Fruit fly (Drosophila melanogaster) whole organism, prepupa: Measurements from ENCODE around the gene Gnpnat.

Experiments used
- Blimp-1 ChIP-seq: fragments of 200-800 bp; sonication (Bioruptor generic); optimal IDR thresholded peaks from 3 replicates; lab custom pipeline; 2017; ENCODE audit warnings: missing biosample characterization, missing genetic modification characterization, mild to moderate bottlenecking, moderate library complexity, missing genetic modification reagents
- CG10631 ChIP-seq: fragments of 200-800 bp; sonication (Bioruptor generic); optimal IDR thresholded peaks from 2 replicates; lab custom pipeline; 2016; ENCODE audit warnings: missing biosample characterization, missing genetic modification characterization
- CG10669 ChIP-seq: fragments of 200-800 bp; sonication (Bioruptor generic); optimal IDR thresholded peaks from 3 replicates; lab custom pipeline; 2018; ENCODE audit warnings: missing biosample characterization, mild to moderate bottlenecking, missing genetic modification characterization, moderate library complexity
- CG11294 ChIP-seq: fragments of 200-800 bp; sonication (Bioruptor generic); IDR thresholded peaks from 2 replicates; pipeline ENCODE4 v1.3.6; 2022; ENCODE audit warnings: missing biosample characterization, missing genetic modification characterization
- CG11902 ChIP-seq: fragments of 200-800 bp; sonication (Bioruptor generic); optimal IDR thresholded peaks from 3 replicates; lab custom pipeline; 2016; ENCODE audit warnings: missing biosample characterization, missing genetic modification characterization
- CG15336 ChIP-seq: fragments of 200-800 bp; sonication (Bioruptor generic); IDR thresholded peaks from 2 replicates; pipeline ENCODE4 v1.3.6; 2022; ENCODE audit warnings: missing biosample characterization, missing genetic modification characterization
- CG3032 ChIP-seq: fragments of 200-800 bp; optimal IDR thresholded peaks from 2 replicates; lab custom pipeline; 2019; ENCODE audit warnings: missing biosample characterization, mild to moderate bottlenecking, missing genetic modification characterization, moderate library complexity
- CG31627 ChIP-seq: fragments of 200-800 bp; sonication (Bioruptor generic); optimal IDR thresholded peaks from 3 replicates; lab custom pipeline; 2016; ENCODE audit warnings: missing biosample characterization, missing genetic modification characterization
- CG32006 ChIP-seq: fragments of 200-800 bp; sonication (Bioruptor generic); optimal IDR thresholded peaks from 3 replicates; lab custom pipeline; 2017; ENCODE audit warnings: missing biosample characterization, mild to moderate bottlenecking, missing genetic modification characterization
- CG34406 ChIP-seq: fragments of 200-800 bp; sonication (Bioruptor generic); optimal IDR thresholded peaks from 3 replicates; lab custom pipeline; 2016; ENCODE audit warnings: missing biosample characterization, missing genetic modification characterization
- CG3919 ChIP-seq: fragments of 200-800 bp; sonication (Bioruptor generic); optimal IDR thresholded peaks from 3 replicates; lab custom pipeline; 2016; ENCODE audit warnings: missing biosample characterization, missing genetic modification characterization
- CG4318 ChIP-seq: fragments of 200-800 bp; sonication (Bioruptor generic); optimal IDR thresholded peaks from 3 replicates; lab custom pipeline; 2017; ENCODE audit warnings: missing biosample characterization, mild to moderate bottlenecking, missing genetic modification characterization
- CG6163 ChIP-seq: fragments of 200-800 bp; sonication (Bioruptor generic); IDR thresholded peaks from 3 replicates; pipeline ENCODE4 v1.3.6; 2022; ENCODE audit warnings: missing biosample characterization, missing genetic modification characterization
- CG6792 ChIP-seq: fragments of 200-800 bp; sonication (Bioruptor generic); optimal IDR thresholded peaks from 3 replicates; lab custom pipeline; 2016; ENCODE audit warnings: missing biosample characterization, missing genetic modification characterization
- CG6808 ChIP-seq: fragments of 200-800 bp; sonication (Bioruptor generic); optimal IDR thresholded peaks from 3 replicates; lab custom pipeline; 2017; ENCODE audit warnings: missing biosample characterization, missing genetic modification characterization, mild to moderate bottlenecking, moderate library complexity, missing genetic modification reagents
- CG7368 ChIP-seq: fragments of 200-800 bp; sonication (Bioruptor generic); optimal IDR thresholded peaks from 3 replicates; lab custom pipeline; 2016; ENCODE audit warnings: missing biosample characterization, missing genetic modification characterization
- CG8119 ChIP-seq: fragments of 200-800 bp; sonication (Bioruptor generic); IDR thresholded peaks from 3 replicates; pipeline ENCODE4 v1.3.6; 2022; ENCODE audit warnings: missing biosample characterization, missing genetic modification characterization
- CG8319 ChIP-seq: fragments of 200-800 bp; sonication (Bioruptor generic); optimal IDR thresholded peaks from 3 replicates; lab custom pipeline; 2016; ENCODE audit warnings: missing biosample characterization, missing genetic modification characterization
- Eip75B ChIP-seq: fragments of 200-800 bp; sonication (Bioruptor generic); optimal IDR thresholded peaks from 3 replicates; lab custom pipeline; 2016; ENCODE audit warnings: missing biosample characterization, missing genetic modification characterization
- Eip78C ChIP-seq: fragments of 200-800 bp; sonication (Bioruptor generic); peaks from one replicate; lab custom pipeline; 2016; ENCODE audit warnings: missing biosample characterization, missing genetic modification characterization
- Eip93F ChIP-seq: fragments of 200-800 bp; sonication (Bioruptor generic); optimal IDR thresholded peaks from 2 replicates; lab custom pipeline; 2016; ENCODE audit warnings: missing biosample characterization, mild to moderate bottlenecking, missing genetic modification characterization
- Ets21C ChIP-seq: fragments of 200-800 bp; sonication (Bioruptor generic); optimal IDR thresholded peaks from 3 replicates; lab custom pipeline; 2016; ENCODE audit warnings: missing biosample characterization, missing genetic modification characterization
- Ets96B ChIP-seq: fragments of 200-800 bp; optimal IDR thresholded peaks from 2 replicates; lab custom pipeline; 2019; ENCODE audit warnings: missing biosample characterization, mild to moderate bottlenecking, missing genetic modification characterization, moderate library complexity
- Gug ChIP-seq: fragments of 200-800 bp; sonication (Bioruptor generic); IDR thresholded peaks from 2 replicates; pipeline ENCODE4 v1.3.6; 2022; ENCODE audit warnings: missing biosample characterization, missing genetic modification characterization
- Hr38 ChIP-seq: sonication (Bioruptor generic); optimal IDR thresholded peaks from 2 replicates; lab custom pipeline; 2016; ENCODE audit warnings: missing biosample characterization, missing genetic modification characterization
- Hr4 ChIP-seq: fragments of 200-800 bp; sonication (Bioruptor generic); optimal IDR thresholded peaks from 3 replicates; lab custom pipeline; 2016; ENCODE audit warnings: missing biosample characterization, missing genetic modification characterization
- Met ChIP-seq: fragments of 200-800 bp; sonication (Bioruptor generic); optimal IDR thresholded peaks from 3 replicates; lab custom pipeline; 2016; ENCODE audit warnings: missing biosample characterization, missing genetic modification characterization
- OdsH ChIP-seq: fragments of 200-800 bp; sonication (Bioruptor generic); optimal IDR thresholded peaks from 3 replicates; lab custom pipeline; 2016; ENCODE audit warnings: missing biosample characterization, missing genetic modification characterization
- Smox ChIP-seq: fragments of 200-800 bp; sonication (Bioruptor generic); optimal IDR thresholded peaks from 3 replicates; lab custom pipeline; 2016; ENCODE audit warnings: missing biosample characterization, missing genetic modification characterization
- Sox102F ChIP-seq: fragments of 200-800 bp; sonication (Bioruptor generic); optimal IDR thresholded peaks from 2 replicates; lab custom pipeline; 2016; ENCODE audit warnings: missing biosample characterization, mild to moderate bottlenecking, missing genetic modification characterization
- Sox14 ChIP-seq: fragments of 200-800 bp; sonication (Bioruptor generic); optimal IDR thresholded peaks from 3 replicates; lab custom pipeline; 2016; ENCODE audit warnings: missing biosample characterization, missing genetic modification characterization
- achi ChIP-seq: fragments of 200-800 bp; sonication (Bioruptor generic); optimal IDR thresholded peaks from 3 replicates; lab custom pipeline; 2016; ENCODE audit warnings: missing biosample characterization, missing genetic modification characterization
- acj6 ChIP-seq: fragments of 200-800 bp; sonication (Bioruptor generic); optimal IDR thresholded peaks from 3 replicates; lab custom pipeline; 2016; ENCODE audit warnings: missing biosample characterization, missing genetic modification characterization
- cyc ChIP-seq: fragments of 200-800 bp; sonication (Bioruptor generic); optimal IDR thresholded peaks from 3 replicates; lab custom pipeline; 2016; ENCODE audit warnings: missing biosample characterization, missing genetic modification characterization
- dac ChIP-seq: fragments of 200-800 bp; sonication (Bioruptor generic); optimal IDR thresholded peaks from 2 replicates; lab custom pipeline; 2017; ENCODE audit warnings: missing biosample characterization, mild to moderate bottlenecking, missing genetic modification characterization
- dsx ChIP-seq: fragments of 200-800 bp; optimal IDR thresholded peaks from 3 replicates; lab custom pipeline; 2019; ENCODE audit warnings: missing biosample characterization, mild to moderate bottlenecking, missing genetic modification characterization, moderate library complexity; ENCODE audit not compliant: poor library complexity, severe bottlenecking
- eg ChIP-seq: fragments of 200-800 bp; sonication (Bioruptor generic); IDR thresholded peaks from 3 replicates; pipeline ENCODE4 v1.3.6; 2022; ENCODE audit warnings: missing biosample characterization, missing genetic modification characterization
- esn ChIP-seq: fragments of 200-800 bp; sonication (Bioruptor generic); optimal IDR thresholded peaks from 2 replicates; lab custom pipeline; 2016; ENCODE audit warnings: missing biosample characterization, mild to moderate bottlenecking, missing genetic modification characterization, moderate library complexity
- fd59A ChIP-seq: fragments of 200-800 bp; sonication (Bioruptor generic); optimal IDR thresholded peaks from 2 replicates; lab custom pipeline; 2017; ENCODE audit warnings: missing biosample characterization, mild to moderate bottlenecking, missing genetic modification characterization, missing genetic modification reagents
- fkh ChIP-seq: fragments of 200-800 bp; sonication (Bioruptor generic); optimal IDR thresholded peaks from 3 replicates; lab custom pipeline; 2017; ENCODE audit warnings: missing biosample characterization, mild to moderate bottlenecking, missing genetic modification characterization, moderate library complexity
- pdm3 ChIP-seq: fragments of 200-800 bp; sonication (Bioruptor generic); optimal IDR thresholded peaks from 3 replicates; lab custom pipeline; 2016; ENCODE audit warnings: missing biosample characterization, missing genetic modification characterization
- salr ChIP-seq, 2 experiments: fragments of 200-800 bp; sonication (Bioruptor generic); optimal IDR thresholded peaks; 3 replicates each; lab custom pipeline; 2016 to 2018; ENCODE audit warnings: missing biosample characterization in 2 of 2, missing genetic modification characterization in 2 of 2, mild to moderate bottlenecking in 1 of 2
- svp ChIP-seq: fragments of 200-800 bp; sonication (Bioruptor generic); peaks from one replicate; lab custom pipeline; 2016; ENCODE audit warnings: missing biosample characterization, missing genetic modification characterization
- topi ChIP-seq: fragments of 200-800 bp; sonication (Bioruptor generic); optimal IDR thresholded peaks from 3 replicates; lab custom pipeline; 2016; ENCODE audit warnings: missing biosample characterization, missing genetic modification characterization
- vri ChIP-seq: fragments of 200-800 bp; sonication (Bioruptor generic); optimal IDR thresholded peaks from 3 replicates; lab custom pipeline; 2016; ENCODE audit warnings: missing biosample characterization, mild to moderate bottlenecking, missing genetic modification characterization

Gnpnat gene

dm6 chr3R:29689211-29689610 lies 48.9 kb upstream of the Gnpnat start, which contains the start of gene Obp99c:
Gene Obp99c (minus strand): TSS chr3R:29689311.
- TF ChIP-seq CG11902 (GFP tag; lab: Kevin White, UChicago): no peak
- TF ChIP-seq fd59A (GFP tag; lab: Kevin White, UChicago): no peak
- no peak for TF ChIP-seq achi (GFP tag; lab: Kevin White, UChicago)
- TF ChIP-seq Blimp-1 (GFP tag; lab: Kevin White, UChicago): no peak
- no peak for TF ChIP-seq CG10669 (GFP tag; lab: Kevin White, UChicago)
- TF ChIP-seq CG10631 (GFP tag; lab: Kevin White, UChicago): no peak
- TF ChIP-seq Hr4: no peak
- no peak for TF ChIP-seq Ets96B (tag; lab: Kevin White, UChicago)
- TF ChIP-seq esn (GFP tag; lab: Kevin White, UChicago): no peak
- no peak for TF ChIP-seq CG32006 (GFP tag; lab: Kevin White, UChicago)
- TF ChIP-seq cyc: no peak
- TF ChIP-seq Sox14 (GFP tag; lab: Kevin White, UChicago): no peak
- no peak for TF ChIP-seq Gug (GFP tag; lab: Robert Waterston, UW)
- TF ChIP-seq eg: no peak
- no peak for TF ChIP-seq vri (GFP tag; lab: Kevin White, UChicago)

- TF ChIP-seq svp (GFP tag; lab: Kevin White, UChicago) (peak; percentile 78), CG32006 (GFP tag; lab: Kevin White, UChicago) (peak; percentile 12), CG11902 (GFP tag; lab: Kevin White, UChicago) (no peak), dsx (GFP tag; lab: Kevin White, UChicago) (peak; percentile 38), Smox (GFP tag; lab: Kevin White, UChicago) (no peak), CG8119 (GFP tag; lab: Robert Waterston, UW) (no peak), Eip78C (GFP tag; lab: Kevin White, UChicago) (peak; percentile 52), fkh (GFP tag; lab: Kevin White, UChicago) (peak; percentile 5)
These were observed 48.1 kb upstream of the Gnpnat start for dm6 chr3R:29689833-29690538.

DNA sequence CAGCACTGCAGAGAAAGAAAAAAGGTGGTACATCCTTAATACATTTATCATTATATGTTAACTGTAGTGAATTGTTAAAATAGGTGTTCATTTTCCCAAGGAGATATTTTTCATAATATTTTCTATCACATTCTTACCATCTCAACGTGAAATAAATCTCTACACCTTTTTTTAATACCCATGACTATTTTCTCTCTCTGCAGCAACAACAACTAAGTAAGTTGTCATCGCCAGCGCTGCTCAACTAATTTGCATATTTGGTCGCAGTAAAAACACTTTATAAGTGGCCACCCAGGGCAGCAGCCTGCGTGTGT lies 47.6 kb upstream of the Gnpnat start:
- TF ChIP-seq Sox14 (GFP tag; lab: Kevin White, UChicago) (peak; percentile 49), fkh (GFP tag; lab: Kevin White, UChicago) (no peak), CG4318 (GFP tag; lab: Kevin White, UChicago) (peak; percentile 24), Sox102F (no peak), Blimp-1 (GFP tag; lab: Kevin White, UChicago) (no peak), CG3919 (GFP tag; lab: Kevin White, UChicago) (peak; percentile 61), pdm3 (peak; percentile 61), Ets21C (GFP tag; lab: Kevin White, UChicago) (no peak), CG15336 (peak; percentile 46), CG11294 (GFP tag; lab: Robert Waterston, UW) (no peak), Eip75B (peak; percentile 45), CG3032 (peak; percentile 61), svp (GFP tag; lab: Kevin White, UChicago) (peak; percentile 13), Hr38 (no peak), acj6 (GFP tag; lab: Kevin White, UChicago) (peak; percentile 35), salr (GFP tag; optimal IDR thresholded peaks at IDR 0.05; lab: Kevin White, UChicago) (peak in 1 of 2 experiments; percentile 37), esn (GFP tag; lab: Kevin White, UChicago) (peak; percentile 48), OdsH (GFP tag; lab: Kevin White, UChicago) (peak; percentile 41), CG31627 (GFP tag; lab: Kevin White, UChicago) (peak; percentile 36), CG34406 (peak; percentile 6), CG6792 (GFP tag; lab: Kevin White, UChicago) (no peak), CG32006 (GFP tag; lab: Kevin White, UChicago) (peak; percentile 63), vri (GFP tag; lab: Kevin White, UChicago) (no peak), Eip93F (GFP tag; lab: Kevin White, UChicago) (no peak), Gug (GFP tag; lab: Robert Waterston, UW) (no peak), dac (GFP tag; lab: Kevin White, UChicago) (no peak), CG7368 (GFP tag; lab: Kevin White, UChicago) (no peak), CG6163 (peak; percentile 63; the same call in 2 of the 3 replicates), Met (GFP tag; lab: Kevin White, UChicago) (peak; percentile 49), CG8319 (no peak), CG8119 (GFP tag; lab: Robert Waterston, UW) (peak; percentile 49; the same call in 2 of the 3 replicates), topi (peak; percentile 44), eg (peak; percentile 44; the same call in 1 of the 3 replicates), CG6808 (GFP tag; lab: Kevin White, UChicago) (peak; percentile 6), achi (GFP tag; lab: Kevin White, UChicago) (peak; percentile 54)
